Fruit fly (Drosophila melanogaster) whole organism, embryonic: ENCODE data around the gene CG10019.

Source experiments
- ATbp ChIP-seq: fragments of 200-800 bp; sonication (Bioruptor generic); optimal IDR thresholded peaks from 2 replicates; lab custom pipeline; 2017; ENCODE audit warnings: missing biosample characterization, mild to moderate bottlenecking, missing genetic modification characterization, missing genetic modification reagents
- Atf-2 ChIP-seq: fragments of 200-800 bp; sonication (Bioruptor generic); optimal IDR thresholded peaks from 2 replicates; lab custom pipeline; 2016; ENCODE audit warnings: missing biosample characterization, missing genetic modification characterization
- CG11560 ChIP-seq: fragments of 200-800 bp; sonication (Bioruptor generic); IDR thresholded peaks from 3 replicates; pipeline ENCODE4 v1.3.6; 2022; ENCODE audit warnings: missing biosample characterization, missing genetic modification characterization
- CG12769 ChIP-seq: fragments of 200-800 bp; sonication (Bioruptor generic); optimal IDR thresholded peaks from 2 replicates; lab custom pipeline; 2019; ENCODE audit warnings: missing biosample characterization, mild to moderate bottlenecking, missing genetic modification characterization, moderate library complexity
- CG13296 ChIP-seq: fragments of 200-800 bp; sonication (Bioruptor generic); optimal IDR thresholded peaks from 3 replicates; lab custom pipeline; 2018; ENCODE audit warnings: missing biosample characterization, mild to moderate bottlenecking, missing genetic modification characterization
- CG16779 ChIP-seq: fragments of 200-800 bp; sonication (Bioruptor generic); IDR thresholded peaks from 2 replicates; pipeline ENCODE4 v1.3.6; 2022; ENCODE audit warnings: missing biosample characterization, missing genetic modification characterization
- CG16863 ChIP-seq: fragments of 200-800 bp; sonication (Bioruptor generic); optimal IDR thresholded peaks from 3 replicates; lab custom pipeline; 2016; ENCODE audit warnings: missing biosample characterization, missing genetic modification characterization
- CG17829 ChIP-seq: fragments of 200-800 bp; optimal IDR thresholded peaks from 2 replicates; lab custom pipeline; 2019; ENCODE audit warnings: missing biosample characterization, mild to moderate bottlenecking, missing genetic modification characterization, moderate library complexity
- CG2712 ChIP-seq: fragments of 200-800 bp; optimal IDR thresholded peaks from 3 replicates; lab custom pipeline; 2019; ENCODE audit warnings: missing biosample characterization, mild to moderate bottlenecking, missing genetic modification characterization, moderate library complexity
- CG30431 ChIP-seq: fragments of 200-800 bp; sonication (Bioruptor generic); optimal IDR thresholded peaks from 2 replicates; lab custom pipeline; 2017; ENCODE audit warnings: missing biosample characterization, missing genetic modification characterization
- CG32532 ChIP-seq: fragments of 200-800 bp; sonication (Bioruptor generic); IDR thresholded peaks from 2 replicates; pipeline ENCODE4 v1.3.6; 2022; ENCODE audit warnings: missing biosample characterization, missing genetic modification characterization
- CG34224 ChIP-seq: fragments of 200-800 bp; sonication (Bioruptor generic); IDR thresholded peaks from 3 replicates; pipeline ENCODE4 v1.3.6; 2022; ENCODE audit warnings: missing biosample characterization, missing genetic modification characterization; ENCODE audit not compliant: partially characterized antibody
- CG34422 ChIP-seq: fragments of 200-800 bp; sonication (Bioruptor generic); IDR thresholded peaks from 3 replicates; pipeline ENCODE4 v1.3.6; 2022; ENCODE audit warnings: missing biosample characterization, missing genetic modification characterization
- CG3995 ChIP-seq: fragments of 200-800 bp; sonication (Bioruptor generic); optimal IDR thresholded peaks from 3 replicates; lab custom pipeline; 2016; ENCODE audit warnings: missing biosample characterization, missing genetic modification characterization
- CG6175 ChIP-seq: fragments of 200-800 bp; sonication (Bioruptor generic); IDR thresholded peaks from 3 replicates; pipeline ENCODE4 v1.3.6; 2022; ENCODE audit warnings: missing biosample characterization, missing genetic modification characterization
- CG6683 ChIP-seq: fragments of 200-800 bp; sonication (Bioruptor generic); optimal IDR thresholded peaks from 2 replicates; lab custom pipeline; 2017; ENCODE audit warnings: missing biosample characterization, mild to moderate bottlenecking, missing genetic modification characterization, missing genetic modification reagents
- CG6854 ChIP-seq: fragments of 200-800 bp; sonication (Bioruptor generic); optimal IDR thresholded peaks from 3 replicates; lab custom pipeline; 2017; ENCODE audit warnings: missing biosample characterization, mild to moderate bottlenecking, missing genetic modification characterization
- CG7556 ChIP-seq: fragments of 200-800 bp; sonication (Bioruptor generic); optimal IDR thresholded peaks from 2 replicates; lab custom pipeline; 2017; ENCODE audit warnings: missing biosample characterization, mild to moderate bottlenecking, missing genetic modification characterization
- CG8359 ChIP-seq: fragments of 200-800 bp; sonication (Bioruptor generic); optimal IDR thresholded peaks from 2 replicates; lab custom pipeline; 2017; ENCODE audit warnings: missing biosample characterization, mild to moderate bottlenecking, missing genetic modification characterization, borderline replicate concordance
- CG9817 ChIP-seq: fragments of 200-800 bp; sonication (Bioruptor generic); optimal IDR thresholded peaks from 2 replicates; lab custom pipeline; 2018; ENCODE audit warnings: missing biosample characterization, mild to moderate bottlenecking, missing genetic modification characterization, moderate library complexity
- CrebB ChIP-seq: fragments of 200-800 bp; sonication (Bioruptor generic); optimal IDR thresholded peaks from 3 replicates; lab custom pipeline; 2018; ENCODE audit warnings: missing biosample characterization, mild to moderate bottlenecking, missing genetic modification characterization
- D19A ChIP-seq: fragments of 200-800 bp; optimal IDR thresholded peaks from 3 replicates; lab custom pipeline; 2019; ENCODE audit warnings: missing biosample characterization, mild to moderate bottlenecking, missing genetic modification characterization, moderate library complexity
- D19B ChIP-seq: fragments of 200-800 bp; sonication (Bioruptor generic); optimal IDR thresholded peaks from 2 replicates; lab custom pipeline; 2017; ENCODE audit warnings: missing biosample characterization, mild to moderate bottlenecking, missing genetic modification characterization
- Dip3 ChIP-seq: fragments of 200-800 bp; sonication (Bioruptor generic); optimal IDR thresholded peaks from 3 replicates; lab custom pipeline; 2016; ENCODE audit warnings: missing biosample characterization, missing genetic modification characterization
- Ets65A ChIP-seq: fragments of 200-800 bp; sonication (Bioruptor generic); peaks from one replicate; lab custom pipeline; 2016; ENCODE audit warnings: missing biosample characterization, missing genetic modification characterization
- HmgD ChIP-seq: fragments of 200-800 bp; sonication (Bioruptor generic); optimal IDR thresholded peaks from 3 replicates; lab custom pipeline; 2016; ENCODE audit warnings: missing biosample characterization, missing genetic modification characterization
- Hr3 ChIP-seq: fragments of 200-800 bp; sonication (Bioruptor generic); optimal IDR thresholded peaks from 3 replicates; lab custom pipeline; 2016; ENCODE audit warnings: missing biosample characterization, missing genetic modification characterization
- Hr78 ChIP-seq, 2 experiments: fragments of 200-800 bp in 1 of 2; fragments of >200 bp in 1 of 2; sonication (Bioruptor generic) in 1 of 2; optimal IDR thresholded peaks; 2 replicates each; lab custom pipeline; 2017 to 2019; ENCODE audit warnings: missing biosample characterization in 2 of 2, missing genetic modification characterization in 2 of 2, mild to moderate bottlenecking in 1 of 2, moderate library complexity in 1 of 2
- Meics ChIP-seq: fragments of 200-800 bp; sonication (Bioruptor generic); optimal IDR thresholded peaks from 2 replicates; lab custom pipeline; 2017; ENCODE audit warnings: missing biosample characterization, mild to moderate bottlenecking, missing genetic modification characterization
- NK7.1 ChIP-seq: fragments of 200-800 bp; sonication (Bioruptor generic); optimal IDR thresholded peaks from 3 replicates; lab custom pipeline; 2016; ENCODE audit warnings: missing biosample characterization, missing genetic modification characterization
- Neu2 ChIP-seq: fragments of 200-800 bp; sonication (Bioruptor generic); optimal IDR thresholded peaks from 3 replicates; lab custom pipeline; 2016; ENCODE audit warnings: missing biosample characterization, missing genetic modification characterization, borderline replicate concordance
- Oaz ChIP-seq: fragments of 200-800 bp; sonication (Bioruptor generic); IDR thresholded peaks from 2 replicates; pipeline ENCODE4 v1.3.6; 2022; ENCODE audit warnings: missing biosample characterization, missing genetic modification characterization
- Rx ChIP-seq: fragments of 200-800 bp; sonication (Bioruptor generic); IDR thresholded peaks from 2 replicates; pipeline ENCODE4 v1.3.6; 2022; ENCODE audit warnings: missing biosample characterization, missing genetic modification characterization
- Xrp1 ChIP-seq: fragments of 200-800 bp; sonication (Bioruptor generic); IDR thresholded peaks from 2 replicates; pipeline ENCODE4 v1.3.6; 2022; ENCODE audit warnings: missing biosample characterization, missing genetic modification characterization
- YL-1 ChIP-seq: fragments of 200-800 bp; sonication (Bioruptor generic); optimal IDR thresholded peaks from 3 replicates; lab custom pipeline; 2017; ENCODE audit warnings: missing biosample characterization, mild to moderate bottlenecking, missing genetic modification characterization
- bowl ChIP-seq: fragments of 200-800 bp; sonication (Bioruptor generic); IDR thresholded peaks from 2 replicates; pipeline ENCODE4 v1.3.6; 2022; ENCODE audit warnings: missing biosample characterization, missing genetic modification characterization
- cg ChIP-seq: fragments of 200-800 bp; sonication (Bioruptor generic); optimal IDR thresholded peaks from 3 replicates; lab custom pipeline; 2019; ENCODE audit warnings: missing biosample characterization, mild to moderate bottlenecking, missing genetic modification characterization, moderate library complexity
- croc ChIP-seq: fragments of 200-800 bp; sonication (Bioruptor generic); conservative IDR thresholded peaks from 3 replicates; pipeline ENCODE4 v1.3.6; 2022; ENCODE audit warnings: missing biosample characterization, missing genetic modification characterization
- dpn ChIP-seq, 2 experiments: fragments of 200-800 bp; sonication (Bioruptor generic); optimal IDR thresholded peaks; 3 replicates each; lab custom pipeline; 2016; ENCODE audit warnings: missing biosample characterization in 2 of 2, missing genetic modification characterization in 2 of 2
- exex ChIP-seq: fragments of 200-800 bp; sonication (Bioruptor generic); optimal IDR thresholded peaks from 4 replicates; lab custom pipeline; 2018; ENCODE audit warnings: missing biosample characterization, mild to moderate bottlenecking, missing genetic modification characterization, moderate library complexity
- gce ChIP-seq: fragments of 200-800 bp; sonication (Bioruptor generic); IDR thresholded peaks from 3 replicates; pipeline ENCODE4 v1.3.6; 2022; ENCODE audit warnings: missing biosample characterization, missing genetic modification characterization
- hkb ChIP-seq, 2 experiments: fragments of 200-800 bp in 1 of 2; fragments of >200 bp in 1 of 2; sonication (Bioruptor generic) in 1 of 2; IDR thresholded peaks in 1 of 2; optimal IDR thresholded peaks in 1 of 2; 2 replicates each; pipeline versions ENCODE4 v1.3.6 to Lab custom; 2017 to 2022; ENCODE audit warnings: missing biosample characterization in 1 of 2, missing genetic modification characterization in 1 of 2
- kah ChIP-seq: fragments of 200-800 bp; sonication (Bioruptor generic); optimal IDR thresholded peaks from 2 replicates; lab custom pipeline; 2018; ENCODE audit warnings: missing biosample characterization, mild to moderate bottlenecking, missing genetic modification characterization
- lab ChIP-seq: fragments of 200-800 bp; sonication (Bioruptor generic); optimal IDR thresholded peaks from 3 replicates; lab custom pipeline; 2017; ENCODE audit warnings: missing biosample characterization, missing genetic modification characterization, mild to moderate bottlenecking, moderate library complexity, missing genetic modification reagents
- lola ChIP-seq, 3 experiments: fragments of >200 bp in 2 of 3; fragments of 200-800 bp in 1 of 3; sonication (Bioruptor generic) in 1 of 3; optimal IDR thresholded peaks; 2 replicates each; lab custom pipeline; 2017 to 2019; ENCODE audit warnings: missing biosample characterization in 3 of 3, missing genetic modification characterization in 3 of 3, mild to moderate bottlenecking in 1 of 3, moderate library complexity in 1 of 3
- prd ChIP-seq, 3 experiments: fragments of >200 bp in 2 of 3; fragments of 200-800 bp in 1 of 3; sonication (Bioruptor generic) in 1 of 3; optimal IDR thresholded peaks in 2 of 3; IDR thresholded peaks in 1 of 3; 2 replicates in 2 of 3; 3 replicates in 1 of 3; pipeline versions ENCODE4 v1.3.6 to Lab custom; 2017 to 2022; ENCODE audit warnings: missing biosample characterization in 1 of 3, missing genetic modification characterization in 1 of 3
- pzg ChIP-seq: fragments of 200-800 bp; sonication (Bioruptor generic); optimal IDR thresholded peaks from 3 replicates; lab custom pipeline; 2018; ENCODE audit warnings: missing biosample characterization, mild to moderate bottlenecking, missing genetic modification characterization, moderate library complexity
- repo ChIP-seq: fragments of 200-800 bp; sonication (Bioruptor generic); optimal IDR thresholded peaks from 2 replicates; lab custom pipeline; 2016; ENCODE audit warnings: missing biosample characterization, missing genetic modification characterization
- scrt ChIP-seq: fragments of 200-800 bp; sonication (Bioruptor generic); optimal IDR thresholded peaks from 2 replicates; lab custom pipeline; 2018; ENCODE audit warnings: missing biosample characterization, mild to moderate bottlenecking, missing genetic modification characterization, moderate library complexity
- toy ChIP-seq: fragments of 200-800 bp; sonication (Bioruptor generic); IDR thresholded peaks from 2 replicates; pipeline ENCODE4 v1.3.6; 2022; ENCODE audit warnings: missing biosample characterization, missing genetic modification characterization

Gene CG10019

DNA sequence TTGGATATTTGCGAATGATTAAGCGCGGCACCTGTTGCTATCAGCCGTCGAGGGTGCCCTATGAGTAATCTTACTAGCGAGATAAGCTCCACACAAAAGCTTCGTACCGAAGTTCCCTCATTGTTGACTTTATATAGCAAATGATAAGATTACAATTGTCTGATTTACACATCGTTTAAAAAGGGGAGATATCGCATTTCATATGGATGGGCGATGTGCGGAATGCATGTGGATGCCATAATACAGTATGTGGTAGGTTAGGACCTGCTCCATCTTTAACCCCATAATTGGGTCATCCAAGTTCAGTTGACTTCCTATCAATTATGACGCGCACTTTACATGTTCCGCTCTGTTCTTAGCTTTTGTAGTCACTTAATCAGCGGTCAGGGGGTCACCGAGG, 61.4 kb downstream of the CG10019 start:
- TF ChIP-seq D19A (tag; lab: Kevin White, UChicago) (no peak), CG34422 (no peak), pzg (GFP tag; lab: Kevin White, UChicago) (no peak), Oaz (GFP tag; lab: Robert Waterston, UW) (no peak), CG32532 (GFP tag; lab: Robert Waterston, UW) (no peak), CG6854 (GFP tag; lab: Kevin White, UChicago) (no peak), ATbp (GFP tag; lab: Kevin White, UChicago) (peak; percentile 20), croc (no peak), kah (GFP tag; lab: Kevin White, UChicago) (peak; percentile 40), HmgD (GFP tag; lab: Kevin White, UChicago) (no peak), YL-1 (GFP tag; lab: Kevin White, UChicago) (no peak), Hr78 (GFP tag; optimal IDR thresholded peaks at IDR 0.05; lab: Kevin White, UChicago) (peak in 1 of 2 experiments; percentile 90), Atf-2 (GFP tag; lab: Kevin White, UChicago) (no peak), CG16863 (GFP tag; lab: Kevin White, UChicago) (no peak), CrebB (tag; lab: Kevin White, UChicago) (peak; percentile 3), Dip3 (GFP tag; lab: Kevin White, UChicago) (no peak), CG34224 (GFP tag; lab: Robert Waterston, UW) (no peak), CG7556 (GFP tag; lab: Kevin White, UChicago) (no peak), CG2712 (no peak), Ets65A (GFP tag; lab: Kevin White, UChicago) (peak; percentile 51), CG12769 (tag; lab: Kevin White, UChicago) (no peak), Neu2 (GFP tag; lab: Kevin White, UChicago) (no peak), Meics (GFP tag; lab: Kevin White, UChicago) (peak; percentile 88), Rx (no peak), CG9817 (tag; lab: Kevin White, UChicago) (no peak), D19B (GFP tag; lab: Kevin White, UChicago) (no peak), lola (GFP tag; optimal IDR thresholded peaks at IDR 0.05; lab: Kevin White, UChicago) (no peak), CG16779 (GFP tag; lab: Robert Waterston, UW) (no peak), Xrp1 (GFP tag; lab: Robert Waterston, UW) (no peak), cg (GFP tag; lab: Kevin White, UChicago) (no peak), CG8359 (GFP tag; lab: Kevin White, UChicago) (no peak), CG6683 (no peak), CG11560 (tag; lab: Robert Waterston, UW) (no peak), dpn (GFP tag; optimal IDR thresholded peaks at IDR 0.05; lab: Kevin White, UChicago) (no peak), CG6175 (GFP tag; lab: Robert Waterston, UW) (no peak), NK7.1 (GFP tag; lab: Kevin White, UChicago) (no peak), scrt (GFP tag; lab: Kevin White, UChicago) (no peak), lab (GFP tag; lab: Kevin White, UChicago) (no peak), CG17829 (tag; lab: Kevin White, UChicago) (no peak), prd (optimal IDR thresholded peaks at IDR 0.05; lab: Kevin White, UChicago) (no peak), prd (GFP tag; IDR thresholded peaks at IDR 0.05; lab: Robert Waterston, UW) (no peak), CG3995 (GFP tag; lab: Kevin White, UChicago) (no peak), repo (GFP tag; lab: Kevin White, UChicago) (no peak), bowl (GFP tag; lab: Robert Waterston, UW) (no peak), gce (no peak), hkb (optimal IDR thresholded peaks at IDR 0.05; lab: Kevin White, UChicago) (no peak), hkb (GFP tag; IDR thresholded peaks at IDR 0.05; lab: Robert Waterston, UW) (0 out of 2 replicates have a peak, but pooled peaks have one; percentile 37), CG30431 (no peak), exex (tag; lab: Kevin White, UChicago) (peak; percentile 88), toy (GFP tag; lab: Robert Waterston, UW) (no peak), CG13296 (no peak), Hr3 (GFP tag; lab: Kevin White, UChicago) (no peak)
